Worm (Caenorhabditis elegans) whole organism, L4/young adult: ENCODE results near the gene K08E7.8.

Experiments used
- W03F9.2 ChIP-seq: fragments of 150-350 bp; optimal IDR thresholded peaks from 2 replicates; lab custom pipeline; 2014; ENCODE audit warnings: missing biosample characterization, missing genetic modification characterization
- dao-5 ChIP-seq: sonication (generic microtip); optimal IDR thresholded peaks from 2 replicates; lab custom pipeline; 2016; ENCODE audit warnings: missing genotype, missing genetic modification characterization, moderate library complexity, missing compliant biosample characterization
- him-1 ChIP-seq: sonication (generic microtip); optimal IDR thresholded peaks from 2 replicates; lab custom pipeline; 2016; ENCODE audit warnings: missing genotype, missing genetic modification reagents, missing genetic modification characterization, missing compliant biosample characterization

The K08E7.8 gene

ce11 chrIV:12585966-12586365 lies at the start of gene K08E7.8:
Gene K08E7.8 (minus strand): TSS chrIV:12586066.
- TF ChIP-seq W03F9.2, result no peak
- TF ChIP-seq him-1, result no peak
- TF ChIP-seq dao-5 (tag; lab: Kevin White, UChicago), result no peak

- TF ChIP-seq W03F9.2, result no peak
Observed at ce11 chrIV:12633825-12634224, 48.0 kb upstream of the K08E7.8 start.

- TF ChIP-seq him-1, result no peak
- no peak for TF ChIP-seq dao-5 (tag; lab: Kevin White, UChicago)
- no peak for TF ChIP-seq W03F9.2
Observed at ce11 chrIV:12632430-12632829, 46.6 kb upstream of the K08E7.8 start.

ce11 chrIV:12630922-12631321 lies 45.1 kb upstream of the K08E7.8 start, which contains the start of gene ark-1:
Gene ark-1 (minus strand): TSS chrIV:12631022.
- TF ChIP-seq W03F9.2 (no peak), dao-5 (tag; lab: Kevin White, UChicago) (no peak), him-1 (no peak)

ce11 chrIV:12621483-12622078 lies 35.7 kb upstream of the K08E7.8 start:
- TF ChIP-seq W03F9.2, result peak; percentile 18

- TF ChIP-seq dao-5 (tag; lab: Kevin White, UChicago) (no peak), W03F9.2 (no peak), him-1 (no peak)
Observed at ce11 chrIV:12620921-12621320, 35.1 kb upstream of the K08E7.8 start.

- TF ChIP-seq W03F9.2 (no peak), dao-5 (tag; lab: Kevin White, UChicago) (no peak), him-1 (no peak)
Observed at ce11 chrIV:12618877-12619276, 33.0 kb upstream of the K08E7.8 start.

ce11 chrIV:12617934-12618333 lies 32.1 kb upstream of the K08E7.8 start:
- TF ChIP-seq dao-5 (tag; lab: Kevin White, UChicago), result no peak
- TF ChIP-seq W03F9.2, result no peak
- no peak for TF ChIP-seq him-1

ce11 chrIV:12616943-12617689 lies 31.2 kb upstream of the K08E7.8 start:
- TF ChIP-seq him-1, result no peak
- no peak for TF ChIP-seq W03F9.2
- no peak for TF ChIP-seq dao-5 (tag; lab: Kevin White, UChicago)

- no peak for TF ChIP-seq dao-5 (tag; lab: Kevin White, UChicago)
- TF ChIP-seq W03F9.2, result no peak
- TF ChIP-seq him-1, result no peak
Observed at ce11 chrIV:12615122-12615745, 29.4 kb upstream of the K08E7.8 start.

- TF ChIP-seq him-1 (no peak), W03F9.2 (no peak), dao-5 (tag; lab: Kevin White, UChicago) (no peak)
Observed at ce11 chrIV:12614624-12615023, 28.8 kb upstream of the K08E7.8 start, which contains the start of gene efa-6. Gene efa-6 (minus strand): TSS chrIV:12614724.

- TF ChIP-seq him-1, result no peak
- TF ChIP-seq W03F9.2, result peak; percentile 15
- no peak for TF ChIP-seq dao-5 (tag; lab: Kevin White, UChicago)
Observed at ce11 chrIV:12605401-12605800, 19.5 kb upstream of the K08E7.8 start, which contains the start of gene Y55D9A.2. Gene Y55D9A.2 (minus strand): TSS chrIV:12605431.

ce11 chrIV:12600941-12601340 lies 15.1 kb upstream of the K08E7.8 start:
- TF ChIP-seq him-1 (no peak), dao-5 (tag; lab: Kevin White, UChicago) (no peak), W03F9.2 (no peak)

ce11 chrIV:12599158-12599557 lies 13.3 kb upstream of the K08E7.8 start, which contains the start of gene pgp-1:
Gene pgp-1 (minus strand): TSS chrIV:12599169.
- TF ChIP-seq W03F9.2 (no peak), him-1 (no peak), dao-5 (tag; lab: Kevin White, UChicago) (no peak)

- TF ChIP-seq dao-5 (tag; lab: Kevin White, UChicago) (no peak), him-1 (no peak), W03F9.2 (no peak)
Observed at ce11 chrIV:12596960-12597359, 11.1 kb upstream of the K08E7.8 start.
